ENCODE assay signal across 2 fruit fly cellular contexts in genomic region chrX:15617916-15618315, dm6.
TF ChIP-seq lines count a peak whose summit lies in the region.

No protein-coding gene starts in this region.

TF ChIP-seq in whole organism, embryonic, 481 proteins besides CTCF, POLR2A, EP300 and RAD21 (continued from another document and continues in another):
- TF ChIP-seq pzg (GFP tag; optimal IDR thresholded peaks at IDR 0.05; lab: Kevin White, UChicago) (no peak), Atf3 (GFP tag; optimal IDR thresholded peaks at IDR 0.05; lab: Kevin White, UChicago) (no peak), Ets97D (GFP tag; optimal IDR thresholded peaks at IDR 0.05; lab: Kevin White, UChicago) (no peak), chm (GFP tag; IDR thresholded peaks at IDR 0.05; lab: Robert Waterston, UW) (peak; percentile 57; the same call in 1 of the 2 replicates), seq (GFP tag; IDR thresholded peaks at IDR 0.05; lab: Robert Waterston, UW) (no peak), trh (GFP tag; optimal IDR thresholded peaks at IDR 0.05; lab: Kevin White, UChicago) (no peak), CG11723 (GFP tag; optimal IDR thresholded peaks at IDR 0.05; lab: Kevin White, UChicago) (no peak), pho (GFP tag; optimal IDR thresholded peaks at IDR 0.05; lab: Kevin White, UChicago) (no peak), knrl (GFP tag; IDR thresholded peaks at IDR 0.05; lab: Robert Waterston, UW; ENCODE audit: partially characterized antibody) (no peak), CG2875 (GFP tag; optimal IDR thresholded peaks at IDR 0.05; lab: Kevin White, UChicago) (peak; percentile 10), chif (GFP tag; optimal IDR thresholded peaks at IDR 0.05; lab: Kevin White, UChicago) (no peak), CG17385 (GFP tag; optimal IDR thresholded peaks at IDR 0.05; lab: Kevin White, UChicago) (peak; percentile 11), CG15479 (GFP tag; optimal IDR thresholded peaks at IDR 0.05; lab: Kevin White, UChicago) (no peak), dm (GFP tag; optimal IDR thresholded peaks at IDR 0.05; lab: Kevin White, UChicago) (no peak), Hmr (GFP tag; optimal IDR thresholded peaks at IDR 0.05; lab: Kevin White, UChicago) (no peak), B-H1 (GFP tag; IDR thresholded peaks at IDR 0.05; lab: Robert Waterston, UW) (peak; percentile 47; the same call in 1 of the 3 replicates), CG10462 (GFP tag; optimal IDR thresholded peaks at IDR 0.05; lab: Kevin White, UChicago) (no peak), z (GFP tag; IDR thresholded peaks at IDR 0.05; lab: Robert Waterston, UW) (no peak), ham (GFP tag; IDR thresholded peaks at IDR 0.05; lab: Robert Waterston, UW) (no peak), CG2116 (GFP tag; optimal IDR thresholded peaks at IDR 0.05; lab: Kevin White, UChicago) (no peak), CoRest (tag; optimal IDR thresholded peaks at IDR 0.05; lab: Kevin White, UChicago) (peak; percentile 26), Bgb (GFP tag; IDR thresholded peaks at IDR 0.05; lab: Robert Waterston, UW; ENCODE audit: partially characterized antibody) (no peak), CG12391 (tag; optimal IDR thresholded peaks at IDR 0.05; lab: Kevin White, UChicago) (peak; percentile 47), CG2889 (GFP tag; IDR thresholded peaks at IDR 0.05; lab: Robert Waterston, UW) (0 out of 3 replicates have a peak, but pooled peaks have one; percentile 12), wdn (GFP tag; IDR thresholded peaks at IDR 0.05; lab: Robert Waterston, UW) (no peak), CG3281 (GFP tag; optimal IDR thresholded peaks at IDR 0.05; lab: Kevin White, UChicago) (no peak), CG11247 (GFP tag; IDR thresholded peaks at IDR 0.05; lab: Robert Waterston, UW) (no peak), CG7556 (GFP tag; optimal IDR thresholded peaks at IDR 0.05; lab: Kevin White, UChicago) (no peak), fd64A (GFP tag; optimal IDR thresholded peaks at IDR 0.05; lab: Kevin White, UChicago) (no peak), corto (GFP tag; optimal IDR thresholded peaks at IDR 0.05; lab: Kevin White, UChicago) (no peak), nmo (GFP tag; optimal IDR thresholded peaks at IDR 0.05; lab: Kevin White, UChicago) (peak; percentile 44), CG43689 (GFP tag; IDR thresholded peaks at IDR 0.05; lab: Robert Waterston, UW) (no peak), CG12071 (GFP tag; optimal IDR thresholded peaks at IDR 0.05; lab: Kevin White, UChicago) (no peak), Doc2 (GFP tag; IDR thresholded peaks at IDR 0.05; lab: Robert Waterston, UW) (no peak), CG13287 (GFP tag; IDR thresholded peaks at IDR 0.05; lab: Robert Waterston, UW; ENCODE audit: partially characterized antibody) (no peak), Oli (tag; optimal IDR thresholded peaks at IDR 0.05; lab: Kevin White, UChicago) (peak; percentile 41), CG15011 (GFP tag; optimal IDR thresholded peaks at IDR 0.05; lab: Kevin White, UChicago) (no peak), CG15269 (tag; optimal IDR thresholded peaks at IDR 0.05; lab: Kevin White, UChicago) (peak; percentile 0), fd3F (GFP tag; optimal IDR thresholded peaks at IDR 0.05; lab: Kevin White, UChicago) (no peak), sc (optimal IDR thresholded peaks at IDR 0.05; lab: Kevin White, UChicago) (no peak), sc (GFP tag; optimal IDR thresholded peaks at IDR 0.05; lab: Kevin White, UChicago) (peak; percentile 22), gsb (GFP tag; IDR thresholded peaks at IDR 0.05; lab: Robert Waterston, UW) (no peak), TFAM (GFP tag; optimal IDR thresholded peaks at IDR 0.05; lab: Kevin White, UChicago) (no peak), dmrt11E (tag; optimal IDR thresholded peaks at IDR 0.05; lab: Kevin White, UChicago) (peak; percentile 49), unc-4 (GFP tag; IDR thresholded peaks at IDR 0.05; lab: Robert Waterston, UW; ENCODE audit: partially characterized antibody) (no peak), CG4424 (GFP tag; optimal IDR thresholded peaks at IDR 0.05; lab: Kevin White, UChicago) (no peak), dan (GFP tag; IDR thresholded peaks at IDR 0.05; lab: Robert Waterston, UW) (no peak), CG9932 (GFP tag; IDR thresholded peaks at IDR 0.05; lab: Robert Waterston, UW) (no peak), rib (GFP tag; IDR thresholded peaks at IDR 0.05; lab: Robert Waterston, UW) (no peak), CG7271 (tag; optimal IDR thresholded peaks at IDR 0.05; lab: Kevin White, UChicago) (no peak), Dek (tag; optimal IDR thresholded peaks at IDR 0.05; lab: Kevin White, UChicago) (no peak), CG9876 (GFP tag; optimal IDR thresholded peaks at IDR 0.05; lab: Kevin White, UChicago) (no peak), Rx (GFP tag; IDR thresholded peaks at IDR 0.05; lab: Robert Waterston, UW) (0 out of 2 replicates have a peak, but pooled peaks have one; percentile 22), ro (GFP tag; IDR thresholded peaks at IDR 0.05; lab: Robert Waterston, UW) (no peak), Atf-2 (GFP tag; optimal IDR thresholded peaks at IDR 0.05; lab: Kevin White, UChicago) (no peak), CG17802 (tag; optimal IDR thresholded peaks at IDR 0.05; lab: Kevin White, UChicago) (no peak), CG9817 (tag; optimal IDR thresholded peaks at IDR 0.05; lab: Kevin White, UChicago) (no peak), Sry-β (GFP tag; optimal IDR thresholded peaks at IDR 0.05; lab: Kevin White, UChicago) (no peak), kah (GFP tag; optimal IDR thresholded peaks at IDR 0.05; lab: Kevin White, UChicago) (no peak), BtbVII (GFP tag; optimal IDR thresholded peaks at IDR 0.05; lab: Kevin White, UChicago) (no peak), CG10979 (tag; optimal IDR thresholded peaks at IDR 0.05; lab: Kevin White, UChicago) (peak; percentile 60), cad (GFP tag; optimal IDR thresholded peaks at IDR 0.05; lab: Kevin White, UChicago) (no peak), maf-S (GFP tag; optimal IDR thresholded peaks at IDR 0.05; lab: Kevin White, UChicago) (no peak), CG11560 (tag; IDR thresholded peaks at IDR 0.05; lab: Robert Waterston, UW) (no peak), CG6272 (GFP tag; IDR thresholded peaks at IDR 0.05; lab: Robert Waterston, UW) (no peak), bsh (GFP tag; optimal IDR thresholded peaks at IDR 0.05; lab: Kevin White, UChicago) (peak in 1 of 2 experiments; percentile 78), CG7745 (tag; optimal IDR thresholded peaks at IDR 0.05; lab: Kevin White, UChicago) (no peak), CG12769 (tag; optimal IDR thresholded peaks at IDR 0.05; lab: Kevin White, UChicago) (no peak), NC2β (GFP tag; optimal IDR thresholded peaks at IDR 0.05; lab: Kevin White, UChicago) (no peak)

TF ChIP-seq in whole organism, prepupa, 60 proteins besides CTCF, POLR2A, EP300 and RAD21 (continued from another document):
- TF ChIP-seq dac (GFP tag; optimal IDR thresholded peaks at IDR 0.05; lab: Kevin White, UChicago), result peak; percentile 24
- peak; percentile 47 for TF ChIP-seq CG3919 (GFP tag; optimal IDR thresholded peaks at IDR 0.05; lab: Kevin White, UChicago)
- TF ChIP-seq CG34406 (GFP tag; optimal IDR thresholded peaks at IDR 0.05; lab: Kevin White, UChicago), result peak; percentile 19
- peak; percentile 53 for TF ChIP-seq OdsH (GFP tag; optimal IDR thresholded peaks at IDR 0.05; lab: Kevin White, UChicago)
- no peak for TF ChIP-seq Hr39 (GFP tag; optimal IDR thresholded peaks at IDR 0.05; lab: Kevin White, UChicago)
- peak; percentile 2 for TF ChIP-seq vri (GFP tag; optimal IDR thresholded peaks at IDR 0.05; lab: Kevin White, UChicago)
- peak; percentile 65 for TF ChIP-seq svp (GFP tag; lab: Kevin White, UChicago)
- TF ChIP-seq CG32006 (GFP tag; optimal IDR thresholded peaks at IDR 0.05; lab: Kevin White, UChicago), result peak; percentile 69
- TF ChIP-seq CG8632 (GFP tag; optimal IDR thresholded peaks at IDR 0.05; lab: Kevin White, UChicago), result peak; percentile 26
- no peak for TF ChIP-seq ss (GFP tag; optimal IDR thresholded peaks at IDR 0.05; lab: Kevin White, UChicago)
- TF ChIP-seq Gug (GFP tag; IDR thresholded peaks at IDR 0.05; lab: Robert Waterston, UW), result peak; percentile 73
- TF ChIP-seq salr (GFP tag; optimal IDR thresholded peaks at IDR 0.05; lab: Kevin White, UChicago), result no peak
- TF ChIP-seq net (GFP tag; optimal IDR thresholded peaks at IDR 0.05; lab: Kevin White, UChicago), result peak; percentile 45
- TF ChIP-seq CG6792 (GFP tag; optimal IDR thresholded peaks at IDR 0.05; lab: Kevin White, UChicago), result no peak
- peak; percentile 6 for TF ChIP-seq CG10669 (GFP tag; optimal IDR thresholded peaks at IDR 0.05; lab: Kevin White, UChicago)
- peak; percentile 20 for TF ChIP-seq topi (GFP tag; optimal IDR thresholded peaks at IDR 0.05; lab: Kevin White, UChicago)
- no peak for TF ChIP-seq CG6854 (GFP tag; optimal IDR thresholded peaks at IDR 0.05; lab: Kevin White, UChicago)
- peak; percentile 88 for TF ChIP-seq eg (GFP tag; IDR thresholded peaks at IDR 0.05; lab: Robert Waterston, UW)
- TF ChIP-seq Met (GFP tag; optimal IDR thresholded peaks at IDR 0.05; lab: Kevin White, UChicago), result peak; percentile 52
- TF ChIP-seq Ets21C (GFP tag; optimal IDR thresholded peaks at IDR 0.05; lab: Kevin White, UChicago), result no peak
- no peak for TF ChIP-seq CG31627 (GFP tag; optimal IDR thresholded peaks at IDR 0.05; lab: Kevin White, UChicago)
- TF ChIP-seq Hr4 (GFP tag; optimal IDR thresholded peaks at IDR 0.05; lab: Kevin White, UChicago), result peak; percentile 49
- TF ChIP-seq Hr38 (GFP tag; optimal IDR thresholded peaks at IDR 0.05; lab: Kevin White, UChicago), result no peak
- no peak for TF ChIP-seq CG11902 (GFP tag; optimal IDR thresholded peaks at IDR 0.05; lab: Kevin White, UChicago)
- no peak for TF ChIP-seq CG8319 (GFP tag; optimal IDR thresholded peaks at IDR 0.05; lab: Kevin White, UChicago)
- TF ChIP-seq Eip75B (GFP tag; optimal IDR thresholded peaks at IDR 0.05; lab: Kevin White, UChicago), result peak; percentile 3
- no peak for TF ChIP-seq CG6808 (GFP tag; optimal IDR thresholded peaks at IDR 0.05; lab: Kevin White, UChicago)
- no peak for TF ChIP-seq CG11762 (GFP tag; optimal IDR thresholded peaks at IDR 0.05; lab: Kevin White, UChicago; ENCODE audit: insufficient read depth)
- TF ChIP-seq Eip78C (GFP tag; lab: Kevin White, UChicago), result peak; percentile 79
- TF ChIP-seq CG4318 (GFP tag; optimal IDR thresholded peaks at IDR 0.05; lab: Kevin White, UChicago), result peak; percentile 3
- peak; percentile 69 for TF ChIP-seq achi (GFP tag; optimal IDR thresholded peaks at IDR 0.05; lab: Kevin White, UChicago)
- no peak for TF ChIP-seq spab (GFP tag; optimal IDR thresholded peaks at IDR 0.05; lab: Kevin White, UChicago)
- TF ChIP-seq Sox14 (GFP tag; optimal IDR thresholded peaks at IDR 0.05; lab: Kevin White, UChicago), result peak; percentile 34
- TF ChIP-seq Sox15 (GFP tag; optimal IDR thresholded peaks at IDR 0.05; lab: Kevin White, UChicago), result no peak
- no peak for TF ChIP-seq fd85E (GFP tag; optimal IDR thresholded peaks at IDR 0.05; lab: Kevin White, UChicago)
- no peak for TF ChIP-seq Eip93F (GFP tag; optimal IDR thresholded peaks at IDR 0.05; lab: Kevin White, UChicago)
TF ChIP-seq in whole organism, prepupa: peak in this region for 35.
